Fruit fly (Drosophila melanogaster) Kc167 (cell line): ENCODE data around the gene Prim2.

Experiments used
- Myc ChIP-seq: fragments of >200 bp; optimal IDR thresholded peaks from 2 replicates; lab custom pipeline; 2017; ENCODE audit warnings: missing external identifiers
- h ChIP-seq: fragments of >200 bp; optimal IDR thresholded peaks from 3 replicates; lab custom pipeline; 2018; ENCODE audit warnings: missing external identifiers
- insv ChIP-seq: fragments of >200 bp; optimal IDR thresholded peaks from 3 replicates; lab custom pipeline; 2018; ENCODE audit warnings: missing external identifiers
- psq ChIP-seq: fragments of >200 bp; optimal IDR thresholded peaks from 2 replicates; lab custom pipeline; 2017; ENCODE audit warnings: missing external identifiers
- ttk ChIP-seq: sonication (Bioruptor generic); optimal IDR thresholded peaks from 2 replicates; lab custom pipeline; 2017; ENCODE audit warnings: missing external identifiers

dm6 chr3L:20354872-20355271, 6.5 kb downstream of the Prim2 start:
- TF ChIP-seq Myc (lab: Kevin White, UChicago) (no peak), insv (no peak), ttk (no peak), psq (no peak), h (no peak)
